Worm (Caenorhabditis elegans) whole organism, L3 larva: Measurements from ENCODE around the gene T12B3.2.
A peak's percentile ranks its signal among the peaks of the same experiment; 100 is the strongest.

ENCODE experiments used
- lin-39 ChIP-seq: fragments of 150-350 bp; optimal IDR thresholded peaks from 2 replicates; lab custom pipeline; 2018; ENCODE audit warnings: missing biosample characterization, missing genetic modification reagents, missing genetic modification characterization
- nfya-1 ChIP-seq: sonication (generic microtip); optimal IDR thresholded peaks from 2 replicates; lab custom pipeline; 2017; ENCODE audit warnings: missing genetic modification characterization, mild to moderate bottlenecking, missing compliant biosample characterization, antibody characterized with exemption, moderate library complexity; ENCODE audit not compliant: insufficient read depth
- nhr-12 ChIP-seq: fragments of 150-350 bp; optimal IDR thresholded peaks from 2 replicates; lab custom pipeline; 2014; ENCODE audit warnings: missing biosample characterization, missing genetic modification characterization
- nhr-23 ChIP-seq: fragments of 150-350 bp; optimal IDR thresholded peaks from 2 replicates; lab custom pipeline; 2014; ENCODE audit warnings: missing biosample characterization, missing genetic modification reagents, missing genetic modification characterization
- zag-1 ChIP-seq: fragments of 150-350 bp; optimal IDR thresholded peaks from 2 replicates; lab custom pipeline; 2014; ENCODE audit warnings: missing biosample characterization, missing genetic modification characterization

DNA sequence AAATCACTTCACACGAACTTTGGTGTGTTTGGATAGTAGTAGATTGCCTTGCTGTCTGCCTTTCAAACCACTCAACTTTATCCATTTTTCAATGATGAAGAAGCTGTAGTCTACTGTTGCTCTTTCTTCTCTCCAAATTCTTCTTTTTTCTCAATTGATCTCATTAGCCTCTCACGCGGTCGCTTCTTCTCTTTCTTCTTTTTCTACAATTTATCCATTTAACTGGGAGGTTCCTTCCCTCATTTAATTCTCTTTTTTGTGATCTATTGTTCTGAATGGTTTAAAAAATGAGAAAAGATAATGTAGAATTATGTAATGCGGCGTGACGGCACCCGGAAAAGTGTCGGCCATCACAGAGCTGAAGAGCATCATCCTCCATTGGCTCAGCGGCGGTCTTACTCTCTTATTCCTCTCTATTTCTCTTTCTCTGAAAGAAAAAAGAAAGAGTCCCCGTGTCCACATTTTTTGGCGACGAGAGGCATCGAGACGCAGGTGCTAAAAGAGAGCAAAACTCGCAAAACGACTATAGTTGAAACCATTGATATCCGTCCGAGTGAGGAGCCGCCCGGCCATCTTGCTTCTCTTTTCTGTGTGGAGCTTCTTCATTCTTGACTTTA, 24.0 kb downstream of the T12B3.2 start:
- TF ChIP-seq nhr-23 (tag; lab: Kevin White, UChicago) (no peak), nhr-12 (tag; lab: Kevin White, UChicago) (no peak), nfya-1 (tag; lab: Kevin White, UChicago) (peak; percentile 62), zag-1 (tag; lab: Kevin White, UChicago) (no peak), lin-39 (tag; lab: Kevin White, UChicago) (no peak)
